Worm (Caenorhabditis elegans): ENCODE results near the gene srlf-12.

srlf-12 gene

ce11 chrIV:10887285-10887684 is 4.6 kb downstream of the srlf-12 start, which contains the start of gene F13E9.16:
Gene F13E9.16, minus strand, starts transcription at chrIV:10887385.
- TF ChIP-seq ceh-36 (tag; optimal IDR thresholded peaks at IDR 0.05): no peak
- no peak for TF ChIP-seq tbx-11 (GFP tag; IDR thresholded peaks at IDR 0.05)
- TF ChIP-seq hnd-1 (tag; optimal IDR thresholded peaks at IDR 0.05): no peak
- no peak for TF ChIP-seq B0310.2 (tag; optimal IDR thresholded peaks at IDR 0.05)
- no peak for TF ChIP-seq pes-1 (GFP tag; IDR thresholded peaks at IDR 0.05)
- TF ChIP-seq scrt-1 (GFP tag; IDR thresholded peaks at IDR 0.05): no peak
- no peak for TF ChIP-seq flt-1 (GFP tag; IDR thresholded peaks at IDR 0.05)

ce11 chrIV:10885915-10886314 is 6.0 kb downstream of the srlf-12 start, which contains the start of gene srlf-11:
Gene srlf-11, minus strand, starts transcription at chrIV:10886015.
- no peak for TF ChIP-seq aly-1 (tag; optimal IDR thresholded peaks at IDR 0.05)

ce11 chrIV:10884263-10884662 is 7.6 kb downstream of the srlf-12 start, which contains the start of gene F13E9.5:
Gene F13E9.5, minus strand, starts transcription at chrIV:10884363.
- TF ChIP-seq aly-1 (tag; optimal IDR thresholded peaks at IDR 0.05): no peak
- TF ChIP-seq scrt-1 (GFP tag; IDR thresholded peaks at IDR 0.05): no peak
- TF ChIP-seq tbx-11 (GFP tag; IDR thresholded peaks at IDR 0.05): no peak
- no peak for TF ChIP-seq ets-7 (tag; optimal IDR thresholded peaks at IDR 0.05)
- TF ChIP-seq F13C5.2 (tag; optimal IDR thresholded peaks at IDR 0.05): no peak
- TF ChIP-seq tbx-37 (GFP tag; conservative IDR thresholded peaks at IDR 0.05): no peak
- no peak for TF ChIP-seq tra-4 (tag; optimal IDR thresholded peaks at IDR 0.05)
- no peak for TF ChIP-seq ama-1 (optimal IDR thresholded peaks at IDR 0.05)
- no peak for TF ChIP-seq ceh-13 (GFP tag; optimal IDR thresholded peaks at IDR 0.05)
- TF ChIP-seq sea-1 (GFP tag; conservative IDR thresholded peaks at IDR 0.05): no peak
- TF ChIP-seq B0310.2 (tag; optimal IDR thresholded peaks at IDR 0.05): no peak
- TF ChIP-seq hmg-4 (GFP tag; optimal IDR thresholded peaks at IDR 0.05): no peak

ce11 chrIV:10881230-10881629 is 10.7 kb downstream of the srlf-12 start, which contains the start of gene F13E9.13:
Gene F13E9.13, plus strand, starts transcription at chrIV:10881546.
- TF ChIP-seq flt-1 (GFP tag; IDR thresholded peaks at IDR 0.05) (no peak), ama-1 (optimal IDR thresholded peaks at IDR 0.05) (no peak), scrt-1 (GFP tag; IDR thresholded peaks at IDR 0.05) (no peak), F13C5.2 (tag; optimal IDR thresholded peaks at IDR 0.05) (no peak), pes-1 (GFP tag; IDR thresholded peaks at IDR 0.05) (no peak), hmbx-1 (tag; optimal IDR thresholded peaks at IDR 0.05) (no peak), tbx-11 (GFP tag; IDR thresholded peaks at IDR 0.05) (no peak), aly-1 (tag; optimal IDR thresholded peaks at IDR 0.05) (no peak), hnd-1 (tag; optimal IDR thresholded peaks at IDR 0.05) (no peak), ceh-13 (GFP tag; optimal IDR thresholded peaks at IDR 0.05) (no peak), tra-4 (tag; optimal IDR thresholded peaks at IDR 0.05) (no peak)

DNA sequence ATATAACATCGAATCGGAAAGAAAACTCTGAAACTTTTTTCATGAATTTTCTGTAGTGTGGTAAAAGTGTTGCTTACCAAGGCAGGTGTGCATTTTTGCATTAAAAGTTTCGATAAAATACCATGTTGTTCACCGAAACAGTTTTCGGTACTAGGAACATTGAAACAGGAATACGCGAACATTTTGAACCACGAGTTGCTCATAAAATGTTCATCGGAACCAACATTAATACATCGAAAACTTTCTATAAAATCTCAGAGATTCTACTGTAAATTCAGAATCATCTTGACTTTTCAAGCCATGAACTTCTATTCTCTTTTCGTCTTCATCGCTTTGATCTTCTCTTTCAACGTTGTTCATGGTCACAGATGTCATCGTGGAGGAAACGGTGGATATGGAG is 11.6 kb downstream of the srlf-12 start, which contains the start of gene fipr-15:
TSS of gene fipr-15 (plus strand) at position 301 of the 400 bp plus-strand sequence.
- TF ChIP-seq F13C5.2 (tag; optimal IDR thresholded peaks at IDR 0.05) (no peak), ceh-36 (tag; optimal IDR thresholded peaks at IDR 0.05) (no peak), pes-1 (GFP tag; IDR thresholded peaks at IDR 0.05) (no peak), hnd-1 (tag; optimal IDR thresholded peaks at IDR 0.05) (no peak), tbx-11 (GFP tag; IDR thresholded peaks at IDR 0.05) (no peak), sea-1 (GFP tag; conservative IDR thresholded peaks at IDR 0.05) (no peak), ama-1 (optimal IDR thresholded peaks at IDR 0.05) (no peak), ceh-13 (GFP tag; optimal IDR thresholded peaks at IDR 0.05) (no peak), tbx-37 (GFP tag; conservative IDR thresholded peaks at IDR 0.05) (no peak), flt-1 (GFP tag; IDR thresholded peaks at IDR 0.05) (no peak), scrt-1 (GFP tag; IDR thresholded peaks at IDR 0.05) (no peak), ets-7 (tag; optimal IDR thresholded peaks at IDR 0.05) (no peak), aly-1 (tag; optimal IDR thresholded peaks at IDR 0.05) (no peak), hmbx-1 (tag; optimal IDR thresholded peaks at IDR 0.05) (no peak)

ce11 chrIV:10879542-10879941 is 12.4 kb downstream of the srlf-12 start, which contains the start of gene sdz-13:
Gene sdz-13, minus strand, starts transcription at chrIV:10879642.
- TF ChIP-seq ceh-36 (tag; optimal IDR thresholded peaks at IDR 0.05) (no peak), hmg-4 (GFP tag; optimal IDR thresholded peaks at IDR 0.05) (no peak), hmbx-1 (tag; optimal IDR thresholded peaks at IDR 0.05) (no peak), ama-1 (optimal IDR thresholded peaks at IDR 0.05) (no peak), B0310.2 (tag; optimal IDR thresholded peaks at IDR 0.05) (no peak), tra-4 (tag; optimal IDR thresholded peaks at IDR 0.05) (no peak)

ce11 chrIV:10876844-10877243 is 15.0 kb downstream of the srlf-12 start, which contains the start of gene fipr-14:
Gene fipr-14, plus strand, starts transcription at chrIV:10877144.
- TF ChIP-seq hmbx-1 (tag; optimal IDR thresholded peaks at IDR 0.05) (no peak), flt-1 (GFP tag; IDR thresholded peaks at IDR 0.05) (no peak), hnd-1 (tag; optimal IDR thresholded peaks at IDR 0.05) (no peak), F13C5.2 (tag; optimal IDR thresholded peaks at IDR 0.05) (no peak), ceh-13 (GFP tag; optimal IDR thresholded peaks at IDR 0.05) (no peak), tbx-11 (GFP tag; IDR thresholded peaks at IDR 0.05) (no peak), sea-1 (GFP tag; conservative IDR thresholded peaks at IDR 0.05) (no peak), ets-7 (tag; optimal IDR thresholded peaks at IDR 0.05) (no peak), B0310.2 (tag; optimal IDR thresholded peaks at IDR 0.05) (no peak), ceh-36 (tag; optimal IDR thresholded peaks at IDR 0.05) (no peak), aly-1 (tag; optimal IDR thresholded peaks at IDR 0.05) (no peak), scrt-1 (GFP tag; IDR thresholded peaks at IDR 0.05) (no peak)

- TF ChIP-seq sea-1 (GFP tag; conservative IDR thresholded peaks at IDR 0.05): no peak
- no peak for TF ChIP-seq hnd-1 (tag; optimal IDR thresholded peaks at IDR 0.05)
- TF ChIP-seq pes-1 (GFP tag; IDR thresholded peaks at IDR 0.05): no peak
- no peak for TF ChIP-seq hmg-4 (GFP tag; optimal IDR thresholded peaks at IDR 0.05)
- TF ChIP-seq tbx-37 (GFP tag; conservative IDR thresholded peaks at IDR 0.05): no peak
Measured at ce11 chrIV:10874527-10874926, 17.4 kb downstream of the srlf-12 start, which contains the start of gene F13E9.12. Gene F13E9.12, minus strand, starts transcription at chrIV:10874627.
